Fruit fly (Drosophila melanogaster) whole organism, embryonic: ENCODE results near the gene Sf3b1.

Source experiments
- Abd-B ChIP-seq: fragments of 200-800 bp; sonication (Bioruptor generic); optimal IDR thresholded peaks from 2 replicates; lab custom pipeline; 2018; ENCODE audit warnings: missing biosample characterization, mild to moderate bottlenecking, missing genetic modification characterization, moderate library complexity
- Ada2b ChIP-seq: fragments of 200-800 bp; sonication (Bioruptor generic); IDR thresholded peaks from 2 replicates; pipeline ENCODE4 v1.3.6; 2022; ENCODE audit warnings: missing biosample characterization, missing genetic modification characterization
- Atf-2 ChIP-seq: fragments of 200-800 bp; sonication (Bioruptor generic); optimal IDR thresholded peaks from 2 replicates; lab custom pipeline; 2016; ENCODE audit warnings: missing biosample characterization, missing genetic modification characterization
- B-H1 ChIP-seq: fragments of 200-800 bp; sonication (Bioruptor generic); IDR thresholded peaks from 3 replicates; pipeline ENCODE4 v1.3.6; 2022; ENCODE audit warnings: missing biosample characterization, missing genetic modification characterization
- Bteb2 ChIP-seq: fragments of 200-800 bp; sonication (Bioruptor generic); optimal IDR thresholded peaks from 2 replicates; lab custom pipeline; 2016; ENCODE audit warnings: missing biosample characterization, missing genetic modification characterization
- C15 ChIP-seq: fragments of 200-800 bp; sonication (Bioruptor generic); IDR thresholded peaks from 3 replicates; pipeline ENCODE4 v1.3.6; 2022; ENCODE audit warnings: missing biosample characterization, missing genetic modification characterization
- CG11504 ChIP-seq: fragments of 200-800 bp; sonication (Bioruptor generic); optimal IDR thresholded peaks from 3 replicates; lab custom pipeline; 2019; ENCODE audit warnings: missing biosample characterization, mild to moderate bottlenecking, missing genetic modification characterization, moderate library complexity
- CG14441 ChIP-seq: fragments of 200-800 bp; sonication (Bioruptor generic); IDR thresholded peaks from 2 replicates; pipeline ENCODE4 v1.3.6; 2022; ENCODE audit warnings: missing biosample characterization, missing genetic modification characterization
- CG14965 ChIP-seq: fragments of 200-800 bp; sonication (Bioruptor generic); optimal IDR thresholded peaks from 2 replicates; lab custom pipeline; 2016; ENCODE audit warnings: missing biosample characterization, missing genetic modification characterization, borderline replicate concordance
- CG15011 ChIP-seq: fragments of 200-800 bp; sonication (Bioruptor generic); optimal IDR thresholded peaks from 3 replicates; lab custom pipeline; 2018; ENCODE audit warnings: missing biosample characterization, mild to moderate bottlenecking, missing genetic modification characterization
- CG15073 ChIP-seq: fragments of 200-800 bp; sonication (Bioruptor generic); optimal IDR thresholded peaks from 2 replicates; lab custom pipeline; 2016; ENCODE audit warnings: missing biosample characterization, missing genetic modification characterization
- CG17361 ChIP-seq: fragments of 200-800 bp; sonication (Bioruptor generic); IDR thresholded peaks from 3 replicates; pipeline ENCODE4 v1.3.6; 2022; ENCODE audit warnings: missing biosample characterization, missing genetic modification characterization
- CG2129 ChIP-seq: fragments of 200-800 bp; sonication (Bioruptor generic); IDR thresholded peaks from 2 replicates; pipeline ENCODE4 v1.3.6; 2022; ENCODE audit warnings: missing biosample characterization, missing genetic modification characterization; ENCODE audit not compliant: partially characterized antibody
- CG2202 ChIP-seq: fragments of 200-800 bp; sonication (Bioruptor generic); optimal IDR thresholded peaks from 2 replicates; lab custom pipeline; 2018; ENCODE audit warnings: missing biosample characterization, mild to moderate bottlenecking, missing genetic modification characterization
- CG31388 ChIP-seq: fragments of 200-800 bp; sonication (Bioruptor generic); optimal IDR thresholded peaks from 2 replicates; lab custom pipeline; 2016; ENCODE audit warnings: missing biosample characterization, missing genetic modification characterization
- CG5245 ChIP-seq: fragments of 200-800 bp; sonication (Bioruptor generic); optimal IDR thresholded peaks from 3 replicates; lab custom pipeline; 2016; ENCODE audit warnings: missing biosample characterization, missing genetic modification characterization
- CG8388 ChIP-seq: fragments of 200-800 bp; sonication (Bioruptor generic); optimal IDR thresholded peaks from 2 replicates; lab custom pipeline; 2019; ENCODE audit warnings: missing biosample characterization, mild to moderate bottlenecking, missing genetic modification characterization, moderate library complexity
- CG9876 ChIP-seq: fragments of 200-800 bp; sonication (Bioruptor generic); optimal IDR thresholded peaks from 2 replicates; lab custom pipeline; 2016; ENCODE audit warnings: missing biosample characterization, missing genetic modification characterization
- Elba2 ChIP-seq: fragments of 200-800 bp; sonication (Bioruptor generic); optimal IDR thresholded peaks from 3 replicates; lab custom pipeline; 2016; ENCODE audit warnings: missing biosample characterization, missing genetic modification characterization
- Fer1 ChIP-seq: fragments of 200-800 bp; sonication (Bioruptor generic); optimal IDR thresholded peaks from 2 replicates; lab custom pipeline; 2017; ENCODE audit warnings: missing biosample characterization, mild to moderate bottlenecking, missing genetic modification characterization
- GATAe ChIP-seq: fragments of 200-800 bp; sonication (Bioruptor generic); conservative IDR thresholded peaks from 2 replicates; pipeline ENCODE4 v1.3.6; 2022; ENCODE audit warnings: missing biosample characterization, missing genetic modification characterization
- H15 ChIP-seq: fragments of 200-800 bp; sonication (Bioruptor generic); IDR thresholded peaks from 3 replicates; pipeline ENCODE4 v1.3.6; 2022; ENCODE audit warnings: missing biosample characterization, missing genetic modification characterization
- HmgD ChIP-seq: fragments of 200-800 bp; sonication (Bioruptor generic); optimal IDR thresholded peaks from 3 replicates; lab custom pipeline; 2016; ENCODE audit warnings: missing biosample characterization, missing genetic modification characterization
- MBD-R2 ChIP-seq: fragments of 200-800 bp; sonication (Bioruptor generic); IDR thresholded peaks from 2 replicates; pipeline ENCODE4 v1.3.6; 2022; ENCODE audit warnings: missing biosample characterization, missing genetic modification characterization
- Med ChIP-seq: fragments of 200-800 bp; sonication (Bioruptor generic); peaks from one replicate; lab custom pipeline; 2016; ENCODE audit warnings: missing biosample characterization, missing genetic modification characterization, mild to moderate bottlenecking, inconsistent platforms, moderate library complexity
- NC2β ChIP-seq: fragments of 200-800 bp; sonication (Bioruptor generic); optimal IDR thresholded peaks from 2 replicates; lab custom pipeline; 2016; ENCODE audit warnings: missing biosample characterization, missing genetic modification characterization
- Opbp ChIP-seq: fragments of 200-800 bp; sonication (Bioruptor generic); IDR thresholded peaks from 3 replicates; pipeline ENCODE4 v1.3.6; 2022; ENCODE audit warnings: missing biosample characterization, missing genetic modification characterization; ENCODE audit not compliant: partially characterized antibody
- Ravus ChIP-seq: fragments of 200-800 bp; sonication (Bioruptor generic); IDR thresholded peaks from 2 replicates; pipeline ENCODE4 v1.3.6; 2022; ENCODE audit warnings: missing biosample characterization, missing genetic modification characterization
- Usf ChIP-seq: fragments of 200-800 bp; sonication (Bioruptor generic); optimal IDR thresholded peaks from 2 replicates; lab custom pipeline; 2017; ENCODE audit warnings: missing genotype, missing biosample characterization, missing genetic modification characterization
- aop ChIP-seq: fragments of 200-800 bp; sonication (Bioruptor generic); IDR thresholded peaks from 2 replicates; pipeline ENCODE4 v1.3.6; 2022; ENCODE audit warnings: missing biosample characterization, missing genetic modification characterization
- bbx ChIP-seq: fragments of 200-800 bp; sonication (Bioruptor generic); IDR thresholded peaks from 2 replicates; pipeline ENCODE4 v1.3.6; 2022; ENCODE audit warnings: missing biosample characterization, missing genetic modification characterization; ENCODE audit not compliant: partially characterized antibody
- br ChIP-seq: fragments of >200 bp; optimal IDR thresholded peaks from 2 replicates; lab custom pipeline; 2017
- bsh ChIP-seq, 2 experiments: fragments of 200-800 bp; sonication (Bioruptor generic); optimal IDR thresholded peaks; 2 replicates each; lab custom pipeline; 2017 to 2018; ENCODE audit warnings: mild to moderate bottlenecking in 2 of 2, missing biosample characterization in 2 of 2, missing genetic modification characterization in 2 of 2, moderate library complexity in 1 of 2
- cg ChIP-seq: fragments of 200-800 bp; sonication (Bioruptor generic); optimal IDR thresholded peaks from 3 replicates; lab custom pipeline; 2019; ENCODE audit warnings: missing biosample characterization, mild to moderate bottlenecking, missing genetic modification characterization, moderate library complexity
- chinmo ChIP-seq: fragments of 200-800 bp; sonication (Bioruptor generic); IDR thresholded peaks from 4 replicates; pipeline ENCODE4 v1.3.6; 2022; ENCODE audit warnings: missing biosample characterization, missing genetic modification characterization; ENCODE audit not compliant: partially characterized antibody
- cwo ChIP-seq: fragments of 200-800 bp; sonication (Bioruptor generic); optimal IDR thresholded peaks from 3 replicates; lab custom pipeline; 2017; ENCODE audit warnings: missing biosample characterization, missing genetic modification characterization, mild to moderate bottlenecking, moderate library complexity, missing genetic modification reagents
- dimm ChIP-seq: fragments of 200-800 bp; sonication (Bioruptor generic); IDR thresholded peaks from 2 replicates; pipeline ENCODE4 v1.3.6; 2022; ENCODE audit warnings: missing biosample characterization, missing genetic modification characterization
- emc ChIP-seq: fragments of 200-800 bp; sonication (Bioruptor generic); optimal IDR thresholded peaks from 2 replicates; lab custom pipeline; 2016; ENCODE audit warnings: missing biosample characterization, missing genetic modification characterization
- eve ChIP-seq, 2 experiments: fragments of >200 bp; optimal IDR thresholded peaks; 2 replicates each; lab custom pipeline; 2017; ENCODE audit warnings: missing biosample characterization in 2 of 2, missing genetic modification characterization in 2 of 2
- ftz-f1 ChIP-seq: fragments of 200-800 bp; sonication (Bioruptor generic); optimal IDR thresholded peaks from 2 replicates; lab custom pipeline; 2016; ENCODE audit warnings: missing biosample characterization, missing genetic modification characterization
- gt ChIP-seq: fragments of 200-800 bp; sonication (Bioruptor generic); IDR thresholded peaks from 2 replicates; pipeline ENCODE4 v1.3.6; 2022; ENCODE audit warnings: missing biosample characterization, missing genetic modification characterization
- kay ChIP-seq: fragments of 200-800 bp; sonication (Bioruptor generic); optimal IDR thresholded peaks from 2 replicates; lab custom pipeline; 2016; ENCODE audit warnings: missing biosample characterization, missing genetic modification characterization
- lmd ChIP-seq: fragments of 200-800 bp; sonication (Bioruptor generic); IDR thresholded peaks from 2 replicates; pipeline ENCODE4 v1.3.6; 2022; ENCODE audit warnings: missing biosample characterization, missing genetic modification characterization
- p53 ChIP-seq: fragments of 200-800 bp; sonication (Bioruptor generic); optimal IDR thresholded peaks from 2 replicates; lab custom pipeline; 2016; ENCODE audit warnings: missing biosample characterization, missing genetic modification characterization
- pb ChIP-seq: fragments of 200-800 bp; sonication (Bioruptor generic); optimal IDR thresholded peaks from 3 replicates; lab custom pipeline; 2016; ENCODE audit warnings: missing biosample characterization, missing genetic modification characterization
- psq ChIP-seq: fragments of 200-800 bp; sonication (Bioruptor generic); optimal IDR thresholded peaks from 2 replicates; lab custom pipeline; 2017; ENCODE audit warnings: missing biosample characterization, missing genetic modification characterization
- salm ChIP-seq: fragments of 200-800 bp; sonication (Bioruptor generic); optimal IDR thresholded peaks from 2 replicates; lab custom pipeline; 2018; ENCODE audit warnings: missing biosample characterization, mild to moderate bottlenecking, missing genetic modification characterization
- slou ChIP-seq: fragments of 200-800 bp; sonication (Bioruptor generic); optimal IDR thresholded peaks from 3 replicates; lab custom pipeline; 2016; ENCODE audit warnings: missing biosample characterization, missing genetic modification characterization
- sr ChIP-seq: fragments of 200-800 bp; sonication (Bioruptor generic); IDR thresholded peaks from 3 replicates; pipeline ENCODE4 v1.3.6; 2022; ENCODE audit warnings: missing biosample characterization, missing genetic modification characterization
- stwl ChIP-seq: fragments of 200-800 bp; sonication (Bioruptor generic); optimal IDR thresholded peaks from 3 replicates; lab custom pipeline; 2018; ENCODE audit warnings: missing biosample characterization, mild to moderate bottlenecking, missing genetic modification characterization, moderate library complexity
- tio ChIP-seq: fragments of 200-800 bp; sonication (Bioruptor generic); optimal IDR thresholded peaks from 2 replicates; lab custom pipeline; 2017; ENCODE audit warnings: missing biosample characterization, missing genetic modification characterization, inconsistent platforms
- usp ChIP-seq: fragments of >200 bp; optimal IDR thresholded peaks from 2 replicates; lab custom pipeline; 2017; ENCODE audit warnings: missing biosample characterization, missing genetic modification characterization

Sf3b1 gene

dm6 chr2L:552432-552929, 15.7 kb upstream of the Sf3b1 start, which contains the start of gene Ets21C (continued):
- TF ChIP-seq sr (GFP tag; lab: Robert Waterston, UW) (0 out of 3 replicates have a peak, but pooled peaks have one; percentile 4), ftz-f1 (peak; percentile 99), CG17361 (GFP tag; lab: Robert Waterston, UW) (no peak), Elba2 (no peak), Ravus (GFP tag; lab: Robert Waterston, UW) (no peak), Med (peak; percentile 90), tio (GFP tag; lab: Kevin White, UChicago) (no peak), emc (GFP tag; lab: Kevin White, UChicago) (no peak), CG11504 (tag; lab: Kevin White, UChicago) (no peak), usp (no peak), B-H1 (GFP tag; lab: Robert Waterston, UW) (no peak), CG5245 (GFP tag; lab: Kevin White, UChicago) (no peak), bbx (peak; percentile 11; the same call in 1 of the 2 replicates), gt (no peak), kay (GFP tag; lab: Kevin White, UChicago) (peak; percentile 98), Atf-2 (GFP tag; lab: Kevin White, UChicago) (no peak), GATAe (GFP tag; lab: Robert Waterston, UW) (no peak; the same call in 1 of the 2 replicates), eve (GFP tag; optimal IDR thresholded peaks at IDR 0.05; lab: Kevin White, UChicago) (no peak), pb (GFP tag; lab: Kevin White, UChicago) (no peak), cwo (GFP tag; lab: Kevin White, UChicago) (peak; percentile 37), chinmo (GFP tag; lab: Robert Waterston, UW) (peak; percentile 88; the same call in 2 of the 4 replicates), slou (no peak), CG2202 (tag; lab: Kevin White, UChicago) (no peak), CG15073 (no peak), Ada2b (peak; percentile 22; the same call in 1 of the 2 replicates), NC2β (no peak), CG14441 (GFP tag; lab: Robert Waterston, UW) (no peak), psq (GFP tag; lab: Kevin White, UChicago) (no peak), C15 (GFP tag; lab: Robert Waterston, UW) (no peak), Bteb2 (no peak), CG8388 (GFP tag; lab: Kevin White, UChicago) (no peak), salm (tag; lab: Kevin White, UChicago) (no peak), MBD-R2 (GFP tag; lab: Robert Waterston, UW) (peak; percentile 7; the same call in 1 of the 2 replicates), bsh (GFP tag; optimal IDR thresholded peaks at IDR 0.05; lab: Kevin White, UChicago) (peak in 1 of 2 experiments; percentile 27), p53 (no peak), lmd (no peak), Abd-B (no peak), Opbp (GFP tag; lab: Robert Waterston, UW) (no peak), Usf (GFP tag; lab: Kevin White, UChicago) (no peak), CG9876 (no peak), H15 (GFP tag; lab: Robert Waterston, UW) (no peak), CG15011 (GFP tag; lab: Kevin White, UChicago) (no peak), cg (no peak), Fer1 (GFP tag; lab: Kevin White, UChicago) (peak; percentile 70), aop (GFP tag; lab: Robert Waterston, UW) (no peak), CG31388 (GFP tag; lab: Kevin White, UChicago) (no peak), CG14965 (GFP tag; lab: Kevin White, UChicago) (no peak), br (lab: Kevin White, UChicago) (no peak), stwl (tag; lab: Kevin White, UChicago) (no peak), dimm (GFP tag; lab: Robert Waterston, UW) (no peak), HmgD (GFP tag; lab: Kevin White, UChicago) (no peak), CG2129 (GFP tag; lab: Robert Waterston, UW) (no peak)
